Worm (Caenorhabditis elegans) whole organism, L4 larva: ENCODE data around the gene ugt-14.

Experiments
- R02D3.7 ChIP-seq: fragments of 150-350 bp; sonication (generic microtip); optimal IDR thresholded peaks from 3 replicates; lab custom pipeline; 2014; ENCODE audit warnings: missing biosample characterization, missing genetic modification characterization
- egl-27 ChIP-seq: sonication (generic microtip); optimal IDR thresholded peaks from 3 replicates; lab custom pipeline; 2017; ENCODE audit warnings: missing biosample characterization, missing genetic modification reagents, missing genetic modification characterization
- fkh-10 ChIP-seq: fragments of 150-350 bp; optimal IDR thresholded peaks from 2 replicates; lab custom pipeline; 2014; ENCODE audit warnings: missing biosample characterization, missing genetic modification reagents, missing genetic modification characterization
- nhr-28 ChIP-seq: fragments of 150-350 bp; optimal IDR thresholded peaks from 2 replicates; lab custom pipeline; 2014; ENCODE audit warnings: missing biosample characterization, missing genetic modification characterization
- nhr-76 ChIP-seq: fragments of 150-350 bp; optimal IDR thresholded peaks from 2 replicates; lab custom pipeline; 2014; ENCODE audit warnings: missing biosample characterization, missing genetic modification characterization

ce11 chrV:4890781-4891180, 15.3 kb upstream of the ugt-14 start:
- TF ChIP-seq R02D3.7 (tag; lab: Kevin White, UChicago) (no peak), nhr-28 (tag; lab: Kevin White, UChicago) (no peak), fkh-10 (no peak), egl-27 (tag; lab: Kevin White, UChicago) (no peak), nhr-76 (tag; lab: Kevin White, UChicago) (no peak)
